Worm (Caenorhabditis elegans): Measurements from ENCODE around the gene fbxa-10.

DNA sequence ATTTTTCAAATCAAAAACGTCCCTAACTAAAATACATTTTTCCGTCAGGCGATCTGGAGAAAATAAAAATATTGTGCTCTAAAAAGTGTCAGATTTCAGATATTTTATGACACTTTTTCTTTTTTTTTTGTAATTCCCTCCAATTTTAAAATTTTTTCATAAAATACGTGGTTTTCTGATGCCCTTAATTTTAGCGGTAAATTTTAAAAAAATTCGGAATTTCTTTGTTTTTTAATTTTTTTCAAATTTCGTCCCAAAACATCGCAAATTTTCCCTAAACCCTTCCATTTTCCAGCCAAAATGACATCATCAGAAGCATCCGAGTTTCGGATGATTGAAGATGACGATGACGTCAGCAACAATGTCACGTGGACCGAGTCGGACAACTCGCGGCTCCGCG lies 39.4 kb downstream of the fbxa-10 start, which contains the start of gene trp-2:
- TF ChIP-seq elt-3 (tag; optimal IDR thresholded peaks at IDR 0.05) (no peak), unc-62 (GFP tag; optimal IDR thresholded peaks at IDR 0.05) (no peak), drap-1 (GFP tag; optimal IDR thresholded peaks at IDR 0.05) (no peak), ztf-11 (tag; optimal IDR thresholded peaks at IDR 0.05) (no peak), lsy-2 (tag; optimal IDR thresholded peaks at IDR 0.05) (no peak), unc-39 (tag; optimal IDR thresholded peaks at IDR 0.05) (no peak), ham-2 (GFP tag; optimal IDR thresholded peaks at IDR 0.05) (no peak), nhr-28 (tag; optimal IDR thresholded peaks at IDR 0.05) (no peak)

Data from whole organism, mixed stage, embryonic.